Fruit fly (Drosophila melanogaster) whole organism, adult: ENCODE results near the gene plh.

Experiments
- CG11617 ChIP-seq: fragments of 200-800 bp; sonication (Bioruptor generic); optimal IDR thresholded peaks from 2 replicates; lab custom pipeline; 2017; ENCODE audit warnings: mild to moderate bottlenecking, missing biosample characterization, missing genetic modification reagents, missing genetic modification characterization
- CG14711 ChIP-seq: fragments of 200-800 bp; sonication (Bioruptor generic); optimal IDR thresholded peaks from 2 replicates; lab custom pipeline; 2018; ENCODE audit warnings: missing biosample characterization, mild to moderate bottlenecking, missing genetic modification characterization, moderate library complexity
- CG33017 ChIP-seq: fragments of 200-800 bp; sonication (Bioruptor generic); optimal IDR thresholded peaks from 2 replicates; lab custom pipeline; 2018; ENCODE audit warnings: missing biosample characterization, mild to moderate bottlenecking, missing genetic modification characterization, moderate library complexity
- CG5204 ChIP-seq: fragments of 200-800 bp; sonication (Bioruptor generic); optimal IDR thresholded peaks from 2 replicates; lab custom pipeline; 2016; ENCODE audit warnings: missing biosample characterization, missing genetic modification characterization
- Mnt ChIP-seq: fragments of 200-800 bp; sonication (Bioruptor generic); optimal IDR thresholded peaks from 2 replicates; lab custom pipeline; 2016; ENCODE audit warnings: missing biosample characterization, mild to moderate bottlenecking, missing genetic modification characterization
- cic ChIP-seq: fragments of 200-800 bp; sonication (Bioruptor generic); optimal IDR thresholded peaks from 2 replicates; lab custom pipeline; 2017; ENCODE audit warnings: missing biosample characterization, mild to moderate bottlenecking, missing genetic modification characterization, moderate library complexity
- cnc ChIP-seq, 2 experiments: fragments of >200 bp; optimal IDR thresholded peaks; 2 replicates each; lab custom pipeline; 2017
- kay ChIP-seq: fragments of 200-800 bp; sonication (Bioruptor generic); peaks from one replicate; lab custom pipeline; 2016; ENCODE audit warnings: missing biosample characterization, missing genetic modification characterization, borderline replicate concordance
- ovo ChIP-seq: fragments of 200-800 bp; sonication (Bioruptor generic); optimal IDR thresholded peaks from 2 replicates; lab custom pipeline; 2016; ENCODE audit warnings: missing biosample characterization, missing genetic modification characterization
- pad ChIP-seq: fragments of 200-800 bp; sonication (Bioruptor generic); optimal IDR thresholded peaks from 3 replicates; lab custom pipeline; 2017; ENCODE audit warnings: missing biosample characterization, missing genetic modification characterization, mild to moderate bottlenecking, moderate library complexity, missing genetic modification reagents
- tj ChIP-seq: fragments of 200-800 bp; sonication (Bioruptor generic); optimal IDR thresholded peaks from 3 replicates; lab custom pipeline; 2017; ENCODE audit warnings: missing biosample characterization, mild to moderate bottlenecking, missing genetic modification characterization, moderate library complexity

DNA sequence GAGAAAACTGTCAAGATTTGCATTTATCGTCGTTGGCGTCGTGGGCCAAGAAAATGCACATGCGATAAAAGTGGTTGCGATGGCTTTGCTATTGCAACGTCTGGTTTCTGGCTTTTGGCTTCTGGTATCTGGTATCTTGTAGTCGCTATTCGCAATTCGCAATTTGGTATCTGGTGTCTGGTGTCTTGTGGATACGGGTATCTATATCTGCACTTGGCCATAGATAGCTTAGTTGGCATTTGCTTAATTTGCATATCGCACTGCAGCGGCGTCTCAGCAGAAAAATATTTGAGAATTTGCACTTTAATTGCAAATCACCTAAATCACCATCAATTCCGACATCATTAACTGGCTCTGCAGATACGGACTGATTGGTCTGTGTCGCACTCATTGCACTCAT is 10.2 kb downstream of the plh start:
- TF ChIP-seq CG33017 (no peak), kay (GFP tag; lab: Kevin White, UChicago) (no peak), CG14711 (no peak), cic (GFP tag; lab: Kevin White, UChicago) (no peak), CG11617 (GFP tag; lab: Kevin White, UChicago) (no peak), pad (GFP tag; lab: Kevin White, UChicago) (no peak), tj (GFP tag; lab: Kevin White, UChicago) (peak; percentile 98), Mnt (GFP tag; lab: Kevin White, UChicago) (no peak), cnc (optimal IDR thresholded peaks at IDR 0.05; lab: Kevin White, UChicago) (no peak), ovo (GFP tag; lab: Kevin White, UChicago) (no peak), CG5204 (GFP tag; lab: Kevin White, UChicago) (no peak)
